Fruit fly (Drosophila melanogaster): ENCODE results near the gene CG7910.

The CG7910 gene

dm6 chr3R:8126316-8127150 lies 39.5 kb downstream of the CG7910 start, which contains the start of the genes CG9667 and Arl8 (continued):
- TF ChIP-seq CG1832 (GFP tag; optimal IDR thresholded peaks at IDR 0.05): no peak
- TF ChIP-seq chif (GFP tag; optimal IDR thresholded peaks at IDR 0.05): peak in 1 of 2 experiments; percentile 19
- TF ChIP-seq CG4854 (GFP tag; optimal IDR thresholded peaks at IDR 0.05): no peak
- no peak for TF ChIP-seq CG3726 (GFP tag; IDR thresholded peaks at IDR 0.05)
- TF ChIP-seq CG13424 (tag; optimal IDR thresholded peaks at IDR 0.05): peak; percentile 70
- peak; percentile 76 for TF ChIP-seq CG32772 (GFP tag; IDR thresholded peaks at IDR 0.05)
- TF ChIP-seq run (tag; optimal IDR thresholded peaks at IDR 0.05): no peak
- peak; percentile 31 for TF ChIP-seq gcm (GFP tag; optimal IDR thresholded peaks at IDR 0.05)
- TF ChIP-seq fd102C (GFP tag; optimal IDR thresholded peaks at IDR 0.05): no peak
- TF ChIP-seq lab (GFP tag; optimal IDR thresholded peaks at IDR 0.05): peak; percentile 59
- TF ChIP-seq grau (tag; optimal IDR thresholded peaks at IDR 0.05): peak; percentile 99
- no peak for TF ChIP-seq CG2889 (GFP tag; IDR thresholded peaks at IDR 0.05)
- TF ChIP-seq crol (GFP tag; IDR thresholded peaks at IDR 0.05): peak; percentile 34; the same call in 1 of the 2 replicates
- peak; percentile 17 for TF ChIP-seq Max (GFP tag; optimal IDR thresholded peaks at IDR 0.05)
- TF ChIP-seq crp (GFP tag; optimal IDR thresholded peaks at IDR 0.05): peak in 1 of 2 experiments; percentile 59
- no peak for TF ChIP-seq Dip3 (GFP tag; optimal IDR thresholded peaks at IDR 0.05)
- TF ChIP-seq CG4617 (GFP tag; optimal IDR thresholded peaks at IDR 0.05; ENCODE audit: borderline replicate concordance): peak; percentile 83
- peak; percentile 43 for TF ChIP-seq lbe (GFP tag; optimal IDR thresholded peaks at IDR 0.05)
- 0 out of 2 replicates have a peak, but pooled peaks have one; percentile 14 for TF ChIP-seq CG32767 (GFP tag; IDR thresholded peaks at IDR 0.05)
- TF ChIP-seq bigmax (GFP tag; optimal IDR thresholded peaks at IDR 0.05): no peak
- peak; percentile 65 for TF ChIP-seq CG14667 (GFP tag; IDR thresholded peaks at IDR 0.05)
- no peak for TF ChIP-seq Hr78 (GFP tag; optimal IDR thresholded peaks at IDR 0.05)
- no peak for TF ChIP-seq Sry-β (GFP tag; optimal IDR thresholded peaks at IDR 0.05)
- peak; percentile 14 for TF ChIP-seq CG8281 (tag; optimal IDR thresholded peaks at IDR 0.05)
- TF ChIP-seq slou (GFP tag; optimal IDR thresholded peaks at IDR 0.05): peak; percentile 33
- no peak for TF ChIP-seq disco-r (GFP tag; optimal IDR thresholded peaks at IDR 0.05)
- peak; percentile 35; the same call in 1 of the 2 replicates for TF ChIP-seq CG10959 (GFP tag; IDR thresholded peaks at IDR 0.05)
- TF ChIP-seq NC2β (GFP tag; optimal IDR thresholded peaks at IDR 0.05): no peak
- TF ChIP-seq Pdp1 (GFP tag; optimal IDR thresholded peaks at IDR 0.05): peak; percentile 20 to 34
- no peak for TF ChIP-seq danr (GFP tag; IDR thresholded peaks at IDR 0.05)
- peak; percentile 66 for TF ChIP-seq Nf-YC (tag; optimal IDR thresholded peaks at IDR 0.05)
- TF ChIP-seq sug (tag; optimal IDR thresholded peaks at IDR 0.05): peak; percentile 78
- TF ChIP-seq sc (optimal IDR thresholded peaks at IDR 0.05): no peak
- peak; percentile 5 for TF ChIP-seq sc (GFP tag; optimal IDR thresholded peaks at IDR 0.05)
- TF ChIP-seq odd (GFP tag; optimal IDR thresholded peaks at IDR 0.05): no peak
- peak; percentile 83 for TF ChIP-seq stwl (tag; optimal IDR thresholded peaks at IDR 0.05)
- no peak for TF ChIP-seq CG6765 (GFP tag; optimal IDR thresholded peaks at IDR 0.05)
- TF ChIP-seq CG5180 (GFP tag; optimal IDR thresholded peaks at IDR 0.05): no peak
- peak; percentile 7 for TF ChIP-seq CG7928 (GFP tag; optimal IDR thresholded peaks at IDR 0.05)
- TF ChIP-seq CG2120 (GFP tag; optimal IDR thresholded peaks at IDR 0.05): peak; percentile 69
- TF ChIP-seq kay (GFP tag; optimal IDR thresholded peaks at IDR 0.05): peak; percentile 36
- no peak for TF ChIP-seq CG14965 (GFP tag; optimal IDR thresholded peaks at IDR 0.05; ENCODE audit: borderline replicate concordance)
- peak; percentile 41 for TF ChIP-seq CG7556 (GFP tag; optimal IDR thresholded peaks at IDR 0.05)
- TF ChIP-seq gsb (GFP tag; IDR thresholded peaks at IDR 0.05): no peak
- TF ChIP-seq gt (GFP tag; IDR thresholded peaks at IDR 0.05): no peak
- peak; percentile 66 for TF ChIP-seq CG10654 (GFP tag; optimal IDR thresholded peaks at IDR 0.05)
- peak; percentile 23 for TF ChIP-seq ATbp (GFP tag; optimal IDR thresholded peaks at IDR 0.05)
- peak; percentile 57 for TF ChIP-seq Ssrp (tag; optimal IDR thresholded peaks at IDR 0.05)
